Fruit fly (Drosophila melanogaster) whole organism, embryonic: ENCODE measurements around the gene CG12766.

Experiments used
- CG34422 ChIP-seq: fragments of 200-800 bp; sonication (Bioruptor generic); IDR thresholded peaks from 3 replicates; pipeline ENCODE4 v1.3.6; 2022; ENCODE audit warnings: missing biosample characterization, missing genetic modification characterization
- crp ChIP-seq, 2 experiments: fragments of 200-800 bp; sonication (Bioruptor generic); optimal IDR thresholded peaks; 2 replicates in 1 of 2; 3 replicates in 1 of 2; lab custom pipeline; 2017; ENCODE audit warnings: missing biosample characterization in 2 of 2, missing genetic modification characterization in 2 of 2, mild to moderate bottlenecking in 1 of 2, moderate library complexity in 1 of 2
- inv ChIP-seq: fragments of 200-800 bp; sonication (Bioruptor generic); IDR thresholded peaks from 2 replicates; pipeline ENCODE4 v1.3.6; 2022; ENCODE audit warnings: missing biosample characterization, missing genetic modification characterization; ENCODE audit not compliant: partially characterized antibody

DNA sequence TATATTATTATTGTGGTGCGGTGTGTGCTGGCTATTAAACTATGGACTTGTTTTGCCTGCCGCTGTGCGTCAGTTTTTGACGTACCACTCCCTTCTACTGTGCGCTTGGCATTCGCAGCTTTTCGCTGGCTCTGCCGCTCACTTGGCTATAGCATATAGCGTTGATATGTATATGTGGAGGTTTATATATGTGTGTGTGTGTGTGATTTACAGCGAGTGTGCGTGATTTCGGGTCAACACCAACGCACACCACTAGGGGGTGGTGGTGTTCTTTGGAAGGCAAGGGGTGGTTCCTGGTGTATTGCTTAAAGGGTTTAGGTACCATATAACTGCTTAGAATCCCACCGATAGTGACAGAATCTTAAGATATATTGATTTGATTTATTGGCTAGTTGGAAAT lies 24.7 kb upstream of the CG12766 start, which contains the start of gene CG12605:
- TF ChIP-seq inv (GFP tag; lab: Robert Waterston, UW) (no peak), CG34422 (no peak), crp (GFP tag; optimal IDR thresholded peaks at IDR 0.05; lab: Kevin White, UChicago) (no peak)
